Fruit fly (Drosophila melanogaster) whole organism, adult: ENCODE measurements around the gene CG7044.

Source experiments
- CG11617 ChIP-seq: fragments of 200-800 bp; sonication (Bioruptor generic); optimal IDR thresholded peaks from 2 replicates; lab custom pipeline; 2017; ENCODE audit warnings: mild to moderate bottlenecking, missing biosample characterization, missing genetic modification reagents, missing genetic modification characterization
- CG12768 ChIP-seq: fragments of 200-800 bp; sonication (Bioruptor generic); optimal IDR thresholded peaks from 2 replicates; lab custom pipeline; 2017; ENCODE audit warnings: missing biosample characterization, missing genetic modification characterization, mild to moderate bottlenecking, moderate library complexity, missing genetic modification reagents
- CG14711 ChIP-seq: fragments of 200-800 bp; sonication (Bioruptor generic); optimal IDR thresholded peaks from 2 replicates; lab custom pipeline; 2018; ENCODE audit warnings: missing biosample characterization, mild to moderate bottlenecking, missing genetic modification characterization, moderate library complexity
- CG1620 ChIP-seq: fragments of 200-800 bp; sonication (Bioruptor generic); optimal IDR thresholded peaks from 2 replicates; lab custom pipeline; 2016; ENCODE audit warnings: missing biosample characterization, missing genetic modification characterization
- CG33017 ChIP-seq: fragments of 200-800 bp; sonication (Bioruptor generic); optimal IDR thresholded peaks from 2 replicates; lab custom pipeline; 2018; ENCODE audit warnings: missing biosample characterization, mild to moderate bottlenecking, missing genetic modification characterization, moderate library complexity
- CG5204 ChIP-seq: fragments of 200-800 bp; sonication (Bioruptor generic); optimal IDR thresholded peaks from 2 replicates; lab custom pipeline; 2016; ENCODE audit warnings: missing biosample characterization, missing genetic modification characterization
- CG7045 ChIP-seq: fragments of 200-800 bp; sonication (Bioruptor generic); optimal IDR thresholded peaks from 2 replicates; lab custom pipeline; 2017; ENCODE audit warnings: missing biosample characterization, mild to moderate bottlenecking, missing genetic modification characterization
- CG7101 ChIP-seq: fragments of 200-800 bp; sonication (Bioruptor generic); optimal IDR thresholded peaks from 2 replicates; lab custom pipeline; 2018; ENCODE audit warnings: missing biosample characterization, mild to moderate bottlenecking, missing genetic modification characterization, moderate library complexity
- Clk ChIP-seq: fragments of 200-800 bp; sonication (Bioruptor generic); optimal IDR thresholded peaks from 2 replicates; lab custom pipeline; 2017; ENCODE audit warnings: missing biosample characterization, missing genetic modification characterization
- Crg-1 ChIP-seq: fragments of 200-800 bp; sonication (Bioruptor generic); optimal IDR thresholded peaks from 2 replicates; lab custom pipeline; 2016; ENCODE audit warnings: missing biosample characterization, missing genetic modification characterization
- Hr96 ChIP-seq: fragments of 200-800 bp; sonication (Bioruptor generic); optimal IDR thresholded peaks from 2 replicates; lab custom pipeline; 2016; ENCODE audit warnings: missing biosample characterization, missing genetic modification characterization
- Mnt ChIP-seq: fragments of 200-800 bp; sonication (Bioruptor generic); optimal IDR thresholded peaks from 2 replicates; lab custom pipeline; 2016; ENCODE audit warnings: missing biosample characterization, mild to moderate bottlenecking, missing genetic modification characterization
- bab1 ChIP-seq: fragments of 200-800 bp; sonication (Bioruptor generic); optimal IDR thresholded peaks from 3 replicates; lab custom pipeline; 2019; ENCODE audit warnings: missing biosample characterization, mild to moderate bottlenecking, missing genetic modification characterization, moderate library complexity
- cic ChIP-seq: fragments of 200-800 bp; sonication (Bioruptor generic); optimal IDR thresholded peaks from 2 replicates; lab custom pipeline; 2017; ENCODE audit warnings: missing biosample characterization, mild to moderate bottlenecking, missing genetic modification characterization, moderate library complexity
- cnc ChIP-seq, 2 experiments: fragments of >200 bp; optimal IDR thresholded peaks; 2 replicates each; lab custom pipeline; 2017
- kay ChIP-seq: fragments of 200-800 bp; sonication (Bioruptor generic); peaks from one replicate; lab custom pipeline; 2016; ENCODE audit warnings: missing biosample characterization, missing genetic modification characterization, borderline replicate concordance
- ovo ChIP-seq: fragments of 200-800 bp; sonication (Bioruptor generic); optimal IDR thresholded peaks from 2 replicates; lab custom pipeline; 2016; ENCODE audit warnings: missing biosample characterization, missing genetic modification characterization
- pad ChIP-seq: fragments of 200-800 bp; sonication (Bioruptor generic); optimal IDR thresholded peaks from 3 replicates; lab custom pipeline; 2017; ENCODE audit warnings: missing biosample characterization, missing genetic modification characterization, mild to moderate bottlenecking, moderate library complexity, missing genetic modification reagents
- tj ChIP-seq: fragments of 200-800 bp; sonication (Bioruptor generic); optimal IDR thresholded peaks from 3 replicates; lab custom pipeline; 2017; ENCODE audit warnings: missing biosample characterization, mild to moderate bottlenecking, missing genetic modification characterization, moderate library complexity
- toe ChIP-seq: fragments of 200-800 bp; sonication (Bioruptor generic); optimal IDR thresholded peaks from 2 replicates; lab custom pipeline; 2016; ENCODE audit warnings: missing biosample characterization, missing genetic modification characterization

Gene CG7044

dm6 chr3R:21065010-21065695 is 36.4 kb downstream of the CG7044 start, which contains the start of gene AnxB9:
Gene AnxB9, plus strand, starts transcription at chr3R:21065241.
- peak; percentile 50 for TF ChIP-seq Crg-1 (GFP tag; lab: Kevin White, UChicago)
- peak; percentile 81 for TF ChIP-seq bab1
- peak; percentile 46 for TF ChIP-seq CG11617
- no peak for TF ChIP-seq CG5204 (GFP tag; lab: Kevin White, UChicago)
- TF ChIP-seq CG12768 (GFP tag; lab: Kevin White, UChicago): peak; percentile 40
- peak; percentile 5 for TF ChIP-seq tj
- no peak for TF ChIP-seq cnc (optimal IDR thresholded peaks at IDR 0.05; lab: Kevin White, UChicago)
- TF ChIP-seq CG1620 (GFP tag; lab: Kevin White, UChicago): peak; percentile 42
- TF ChIP-seq CG7045 (GFP tag; lab: Kevin White, UChicago): peak; percentile 22
- TF ChIP-seq CG33017: peak; percentile 66
- TF ChIP-seq toe (GFP tag; lab: Kevin White, UChicago): no peak
- peak; percentile 2 for TF ChIP-seq CG14711 (tag; lab: Kevin White, UChicago)
- TF ChIP-seq kay (GFP tag; lab: Kevin White, UChicago): peak; percentile 91
- TF ChIP-seq Hr96 (GFP tag; lab: Kevin White, UChicago): peak; percentile 39
- no peak for TF ChIP-seq pad (GFP tag; lab: Kevin White, UChicago)
- no peak for TF ChIP-seq Clk (GFP tag; lab: Kevin White, UChicago)
- TF ChIP-seq Mnt (GFP tag; lab: Kevin White, UChicago): peak; percentile 56
- TF ChIP-seq cic (GFP tag; lab: Kevin White, UChicago): peak; percentile 73
- peak; percentile 67 for TF ChIP-seq CG7101 (tag; lab: Kevin White, UChicago)
- peak; percentile 7 for TF ChIP-seq ovo (GFP tag; lab: Kevin White, UChicago)

dm6 chr3R:21064000-21064924 is 37.3 kb downstream of the CG7044 start, which contains the start of gene Cortactin:
Gene Cortactin, minus strand, starts transcription at chr3R:21064471.
- TF ChIP-seq pad (GFP tag; lab: Kevin White, UChicago) (peak; percentile 88), CG1620 (GFP tag; lab: Kevin White, UChicago) (peak; percentile 15), cic (GFP tag; lab: Kevin White, UChicago) (peak; percentile 3), CG7045 (GFP tag; lab: Kevin White, UChicago) (no peak), Clk (GFP tag; lab: Kevin White, UChicago) (no peak), kay (GFP tag; lab: Kevin White, UChicago) (peak; percentile 73)

dm6 chr3R:21063433-21063832 is 38.1 kb downstream of the CG7044 start:
- TF ChIP-seq cic (GFP tag; lab: Kevin White, UChicago) (no peak), Hr96 (GFP tag; lab: Kevin White, UChicago) (no peak), CG12768 (GFP tag; lab: Kevin White, UChicago) (no peak), CG7101 (tag; lab: Kevin White, UChicago) (no peak), CG7045 (GFP tag; lab: Kevin White, UChicago) (no peak), bab1 (no peak), CG14711 (tag; lab: Kevin White, UChicago) (no peak), CG11617 (no peak), tj (no peak), CG5204 (GFP tag; lab: Kevin White, UChicago) (no peak), Crg-1 (GFP tag; lab: Kevin White, UChicago) (no peak)

- no peak for TF ChIP-seq kay (GFP tag; lab: Kevin White, UChicago)
- no peak for TF ChIP-seq cnc (optimal IDR thresholded peaks at IDR 0.05; lab: Kevin White, UChicago)
- no peak for TF ChIP-seq CG5204 (GFP tag; lab: Kevin White, UChicago)
- TF ChIP-seq Mnt (GFP tag; lab: Kevin White, UChicago): peak; percentile 76
- no peak for TF ChIP-seq CG1620 (GFP tag; lab: Kevin White, UChicago)
- TF ChIP-seq CG12768 (GFP tag; lab: Kevin White, UChicago): peak; percentile 19
- TF ChIP-seq Clk (GFP tag; lab: Kevin White, UChicago): no peak
- TF ChIP-seq Hr96 (GFP tag; lab: Kevin White, UChicago): no peak
- TF ChIP-seq Crg-1 (GFP tag; lab: Kevin White, UChicago): no peak
- peak; percentile 11 for TF ChIP-seq CG7101 (tag; lab: Kevin White, UChicago)
- no peak for TF ChIP-seq CG7045 (GFP tag; lab: Kevin White, UChicago)
- no peak for TF ChIP-seq toe (GFP tag; lab: Kevin White, UChicago)
- TF ChIP-seq tj: peak; percentile 59
- TF ChIP-seq CG14711 (tag; lab: Kevin White, UChicago): no peak
- TF ChIP-seq CG33017: no peak
- no peak for TF ChIP-seq bab1
- TF ChIP-seq ovo (GFP tag; lab: Kevin White, UChicago): peak; percentile 37
- peak; percentile 98 for TF ChIP-seq pad (GFP tag; lab: Kevin White, UChicago)
- peak; percentile 10 for TF ChIP-seq cic (GFP tag; lab: Kevin White, UChicago)
- TF ChIP-seq CG11617: no peak
Measured at dm6 chr3R:21060430-21061245, 40.9 kb downstream of the CG7044 start, which contains the start of gene Mvl. Gene Mvl, minus strand, starts transcription at chr3R:21060800.
